Worm (Caenorhabditis elegans): ENCODE data around the gene C01G6.3.

- TF ChIP-seq skn-1 (tag; optimal IDR thresholded peaks at IDR 0.05) (no peak), nhr-6 (tag; optimal IDR thresholded peaks at IDR 0.05) (peak; percentile 95), fos-1 (tag; optimal IDR thresholded peaks at IDR 0.05) (no peak), hif-1 (tag; optimal IDR thresholded peaks at IDR 0.05) (peak in 1 of 2 experiments; percentile 71)
Observed at ce11 chrII:9273984-9274383, 4.3 kb downstream of the C01G6.3 start.
